Worm (Caenorhabditis elegans) whole organism, young adult: ENCODE measurements around the gene Y69A2AR.31.

Source experiments
- F33H1.4 ChIP-seq: fragments of 200-800 bp; sonication (Bioruptor generic); IDR thresholded peaks from 2 replicates; pipeline ENCODE4 v1.3.6; 2022; ENCODE audit warnings: missing genetic modification reagents, missing genetic modification characterization, missing compliant biosample characterization
- efl-1 ChIP-seq: fragments of 150-350 bp; optimal IDR thresholded peaks from 2 replicates; lab custom pipeline; 2014; ENCODE audit warnings: missing biosample characterization, missing genetic modification reagents, missing genetic modification characterization
- lin-35 ChIP-seq, 3 experiments: fragments of 150-350 bp in 2 of 3; sonication (generic microtip) in 1 of 3; optimal IDR thresholded peaks; 2 replicates each; lab custom pipeline; 2014 to 2018; ENCODE audit warnings: missing biosample characterization in 3 of 3, missing genetic modification characterization in 3 of 3, missing genetic modification reagents in 3 of 3
- snpc-4 ChIP-seq, 5 experiments: fragments of 150-350 bp in 1 of 5; sonication (generic microtip) in 4 of 5; optimal IDR thresholded peaks; 2 replicates each; lab custom pipeline; 2014 to 2018; ENCODE audit warnings: missing genetic modification characterization in 5 of 5, missing biosample characterization in 3 of 5, antibody characterized with exemption in 2 of 5, mild to moderate bottlenecking in 2 of 5, missing compliant biosample characterization in 2 of 5, missing genotype in 2 of 5, moderate library complexity in 2 of 5, missing genetic modification reagents in 1 of 5
- unc-62 ChIP-seq: fragments of 150-350 bp; optimal IDR thresholded peaks from 2 replicates; lab custom pipeline; 2014; ENCODE audit warnings: missing biosample characterization, missing genetic modification reagents, missing genetic modification characterization

ce11 chrIV:2666127-2666526 is 2.3 kb upstream of the Y69A2AR.31 start:
- TF ChIP-seq lin-35 (GFP tag; optimal IDR thresholded peaks at IDR 0.05; lab: Kevin White, UChicago) (no peak), snpc-4 (GFP tag; optimal IDR thresholded peaks at IDR 0.05; lab: Kevin White, UChicago) (no peak), snpc-4 (tag; optimal IDR thresholded peaks at IDR 0.05; lab: Kevin White, UChicago) (no peak), efl-1 (GFP tag; lab: Kevin White, UChicago) (no peak), unc-62 (GFP tag; lab: Kevin White, UChicago) (no peak), F33H1.4 (GFP tag; lab: Robert Waterston, UW) (no peak)
